Fruit fly (Drosophila melanogaster): ENCODE measurements around the gene ND-39.

dm6 chr3L:20467433-20467832 lies 24.4 kb upstream of the ND-39 start:
- no peak for TF ChIP-seq pan (optimal IDR thresholded peaks at IDR 0.05)
- TF ChIP-seq EcR (GFP tag; optimal IDR thresholded peaks at IDR 0.05) = no peak

Measured in whole organism.